Worm (Caenorhabditis elegans): ENCODE results near the gene cht-3.

The cht-3 gene

DNA sequence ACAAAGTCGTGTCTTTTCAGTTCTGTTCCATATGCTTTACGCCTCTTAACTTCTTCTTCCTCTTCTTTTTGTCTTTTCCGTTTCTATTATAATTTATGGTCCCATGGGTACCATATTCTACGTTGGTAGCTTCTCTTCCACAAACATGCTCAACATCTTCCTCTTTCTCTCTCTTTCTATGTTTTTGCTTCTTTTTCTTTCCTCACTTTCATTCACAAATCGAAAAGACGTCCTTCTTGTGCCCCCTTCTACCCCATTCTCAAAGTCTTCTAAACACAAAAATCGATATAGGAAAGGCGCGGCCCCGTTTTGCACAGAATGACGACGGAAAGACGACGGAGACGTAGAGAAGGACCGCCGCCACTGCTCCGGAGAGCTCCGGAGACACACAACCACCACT is 44.7 kb upstream of the cht-3 start:
- TF ChIP-seq nhr-237 (tag; optimal IDR thresholded peaks at IDR 0.05) (no peak), unc-62 (GFP tag; optimal IDR thresholded peaks at IDR 0.05 in 1 of 2) (peak in 1 of 2 experiments; percentile 98), unc-62 (tag; optimal IDR thresholded peaks at IDR 0.05) (no peak), hmg-1.1 (GFP tag; IDR thresholded peaks at IDR 0.05) (peak; percentile 54; the same call in 1 of the 2 replicates), ceh-20 (GFP tag; IDR thresholded peaks at IDR 0.05) (peak; percentile 64; the same call in 1 of the 2 replicates), mep-1 (tag; optimal IDR thresholded peaks at IDR 0.05) (peak; percentile 38), ceh-28 (tag; optimal IDR thresholded peaks at IDR 0.05) (peak; percentile 54), lsy-2 (tag; optimal IDR thresholded peaks at IDR 0.05) (peak; percentile 8 to 57), ctbp-1 (GFP tag; IDR thresholded peaks at IDR 0.05) (0 out of 2 replicates have a peak, but pooled peaks have one; percentile 7), rbr-2 (tag; optimal IDR thresholded peaks at IDR 0.05) (peak; percentile 43), hlh-30 (tag; optimal IDR thresholded peaks at IDR 0.05; ENCODE audit: insufficient read depth) (peak; percentile 43), lin-1 (GFP tag; IDR thresholded peaks at IDR 0.05) (no peak)

DNA sequence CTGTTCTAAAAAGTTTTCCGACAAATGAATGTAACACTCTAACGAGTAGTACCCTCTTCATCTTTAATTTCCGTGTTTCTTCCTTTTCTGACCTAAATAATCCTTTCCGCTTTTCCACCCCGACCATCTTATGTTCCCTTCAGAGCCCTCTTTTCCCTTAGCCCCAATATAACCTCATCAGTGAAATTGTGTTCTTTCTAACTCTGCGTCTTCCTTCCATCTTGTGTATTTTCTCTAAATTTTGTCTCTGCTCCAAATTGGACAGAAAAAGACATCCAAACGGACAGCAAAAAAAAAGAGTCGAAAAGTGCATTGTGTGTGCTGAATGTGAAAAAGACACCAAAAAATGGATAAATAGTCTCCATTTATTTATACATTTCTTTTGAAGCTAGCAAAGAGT is 43.9 kb upstream of the cht-3 start:
- TF ChIP-seq nhr-41 (GFP tag; IDR thresholded peaks at IDR 0.05) (no peak), T20F7.1 (GFP tag; optimal IDR thresholded peaks at IDR 0.05) (no peak), egl-43 (GFP tag; IDR thresholded peaks at IDR 0.05) (no peak), attf-4 (tag; optimal IDR thresholded peaks at IDR 0.05) (no peak), lsy-2 (tag; optimal IDR thresholded peaks at IDR 0.05) (peak in 1 of 2 experiments; percentile 9), ctbp-1 (GFP tag; IDR thresholded peaks at IDR 0.05) (0 out of 2 replicates have a peak, but pooled peaks have one; percentile 29), daf-19 (GFP tag; conservative IDR thresholded peaks at IDR 0.05) (no peak), gei-8 (GFP tag; optimal IDR thresholded peaks at IDR 0.05) (no peak)

ce11 chrIV:6964508-6964907 is 38.9 kb upstream of the cht-3 start, which contains the start of gene B0478.3:
Gene B0478.3, minus strand, starts transcription at chrIV:6964608.
- no peak for TF ChIP-seq hlh-30 (tag; optimal IDR thresholded peaks at IDR 0.05; ENCODE audit: insufficient read depth)

DNA sequence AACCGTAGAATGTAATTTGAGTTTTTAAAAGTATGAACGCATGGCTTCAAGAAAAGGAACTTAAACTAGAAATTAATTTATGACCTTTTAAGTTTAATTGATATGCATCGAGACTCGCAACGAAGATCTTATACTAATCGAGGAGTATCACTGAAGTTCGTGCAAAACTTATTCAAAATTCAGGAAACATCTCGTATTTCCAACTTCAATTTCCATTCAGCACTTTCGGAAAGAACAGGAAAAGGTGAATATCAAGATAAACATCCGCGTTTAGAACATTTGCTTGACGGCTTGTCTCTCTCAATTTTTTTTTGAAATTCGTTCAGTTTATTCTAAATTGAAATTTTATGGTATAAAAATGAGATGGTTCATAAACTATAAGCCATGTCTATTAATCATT is 38.2 kb upstream of the cht-3 start, which contains the start of gene ZK381.2:
TSS of gene ZK381.2 (plus strand) at position 301 of the 400 bp plus-strand sequence.
- no peak for TF ChIP-seq aly-2 (tag; optimal IDR thresholded peaks at IDR 0.05)
- no peak for TF ChIP-seq spr-3 (GFP tag; optimal IDR thresholded peaks at IDR 0.05)
- TF ChIP-seq tag-97 (GFP tag; IDR thresholded peaks at IDR 0.05), result no peak
- no peak for TF ChIP-seq ceh-82 (tag; optimal IDR thresholded peaks at IDR 0.05)
- no peak for TF ChIP-seq rbr-2 (tag; optimal IDR thresholded peaks at IDR 0.05)
- TF ChIP-seq jun-1 (tag; optimal IDR thresholded peaks at IDR 0.05), result no peak
- TF ChIP-seq nhr-42 (GFP tag; IDR thresholded peaks at IDR 0.05), result no peak
- TF ChIP-seq cey-2 (tag; optimal IDR thresholded peaks at IDR 0.05; ENCODE audit: borderline replicate concordance, insufficient read depth), result no peak
- TF ChIP-seq mxl-3 (GFP tag; optimal IDR thresholded peaks at IDR 0.05), result no peak
- no peak for TF ChIP-seq zip-11 (GFP tag; IDR thresholded peaks at IDR 0.05)
- no peak for TF ChIP-seq hif-1 (tag; optimal IDR thresholded peaks at IDR 0.05)
- TF ChIP-seq ztf-7 (tag; optimal IDR thresholded peaks at IDR 0.05), result no peak
- TF ChIP-seq Y48G9A.11 (GFP tag; IDR thresholded peaks at IDR 0.05), result no peak
- no peak for TF ChIP-seq F10B5.3 (tag; optimal IDR thresholded peaks at IDR 0.05)
- no peak for TF ChIP-seq Y75B8A.6 (GFP tag; IDR thresholded peaks at IDR 0.05)
- TF ChIP-seq ceh-28 (tag; optimal IDR thresholded peaks at IDR 0.05), result no peak
- no peak for TF ChIP-seq daf-12 (tag; optimal IDR thresholded peaks at IDR 0.05)
- TF ChIP-seq Y5F2A.4 (GFP tag; optimal IDR thresholded peaks at IDR 0.05), result no peak

DNA sequence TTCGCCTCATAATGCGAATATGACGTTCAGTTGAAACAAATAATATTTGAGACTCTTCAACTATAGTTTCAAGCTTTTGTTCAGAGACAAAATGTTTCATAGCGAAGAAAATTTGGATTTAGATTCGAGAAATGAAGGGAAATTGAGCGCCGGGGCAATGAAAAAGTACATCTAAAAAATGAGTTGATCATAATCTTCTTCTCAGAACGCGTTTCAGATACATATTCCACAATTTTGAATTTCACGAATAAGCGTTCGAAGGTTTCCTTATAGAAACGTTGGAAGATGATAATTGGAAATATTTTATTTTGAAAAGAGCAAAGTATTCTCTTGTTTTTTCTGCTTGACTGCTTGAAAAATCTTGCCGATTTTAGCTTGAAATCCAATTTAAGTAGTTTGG is 33.2 kb upstream of the cht-3 start, which contains the start of gene ZK381.8:
TSS of gene ZK381.8 (minus strand) at position 101 of the 400 bp plus-strand sequence.
- TF ChIP-seq nhr-41 (GFP tag; IDR thresholded peaks at IDR 0.05) (no peak), ceh-44 (GFP tag; IDR thresholded peaks at IDR 0.05) (no peak), lir-3 (tag; optimal IDR thresholded peaks at IDR 0.05) (no peak), T26A8.4 (GFP tag; IDR thresholded peaks at IDR 0.05) (no peak), vab-7 (GFP tag; IDR thresholded peaks at IDR 0.05) (no peak), fos-1 (tag; optimal IDR thresholded peaks at IDR 0.05) (no peak), nhr-10 (tag; optimal IDR thresholded peaks at IDR 0.05) (no peak), egl-43 (GFP tag; IDR thresholded peaks at IDR 0.05) (no peak), duxl-1 (tag; optimal IDR thresholded peaks at IDR 0.05; ENCODE audit: poor library complexity) (no peak), tra-1 (GFP tag; IDR thresholded peaks at IDR 0.05) (no peak), dmd-6 (GFP tag; IDR thresholded peaks at IDR 0.05) (no peak), gei-8 (GFP tag; optimal IDR thresholded peaks at IDR 0.05) (no peak), ceh-20 (GFP tag; IDR thresholded peaks at IDR 0.05) (no peak), nhr-42 (GFP tag; IDR thresholded peaks at IDR 0.05) (no peak), ZK546.5 (tag; optimal IDR thresholded peaks at IDR 0.05) (no peak), nhr-28 (tag; optimal IDR thresholded peaks at IDR 0.05) (no peak)
